Fruit fly (Drosophila melanogaster) whole organism, embryonic: ENCODE data around the gene CG9328.

Experiments used
- B-H1 ChIP-seq: fragments of 200-800 bp; sonication (Bioruptor generic); IDR thresholded peaks from 3 replicates; pipeline ENCODE4 v1.3.6; 2022; ENCODE audit warnings: missing biosample characterization, missing genetic modification characterization
- CG10147 ChIP-seq: fragments of 200-800 bp; sonication (Bioruptor generic); optimal IDR thresholded peaks from 2 replicates; lab custom pipeline; 2019; ENCODE audit warnings: missing biosample characterization, mild to moderate bottlenecking, missing genetic modification characterization, moderate library complexity
- CG10321 ChIP-seq: fragments of 200-800 bp; sonication (Bioruptor generic); IDR thresholded peaks from 2 replicates; pipeline ENCODE4 v1.3.6; 2022; ENCODE audit warnings: missing biosample characterization, missing genetic modification characterization
- CG10462 ChIP-seq: fragments of 200-800 bp; sonication (Bioruptor generic); optimal IDR thresholded peaks from 2 replicates; lab custom pipeline; 2016; ENCODE audit warnings: missing biosample characterization, missing genetic modification characterization
- CG11456 ChIP-seq: fragments of 200-800 bp; sonication (Bioruptor generic); IDR thresholded peaks from 3 replicates; pipeline ENCODE4 v1.3.6; 2022; ENCODE audit warnings: missing biosample characterization, missing genetic modification characterization
- CG12071 ChIP-seq: fragments of 200-800 bp; sonication (Bioruptor generic); optimal IDR thresholded peaks from 3 replicates; lab custom pipeline; 2018; ENCODE audit warnings: missing biosample characterization, mild to moderate bottlenecking, missing genetic modification characterization
- CG12391 ChIP-seq: fragments of 200-800 bp; sonication (Bioruptor generic); optimal IDR thresholded peaks from 3 replicates; lab custom pipeline; 2018; ENCODE audit warnings: missing biosample characterization, mild to moderate bottlenecking, missing genetic modification characterization, moderate library complexity
- CG12659 ChIP-seq: fragments of 200-800 bp; sonication (Bioruptor generic); optimal IDR thresholded peaks from 3 replicates; lab custom pipeline; 2017; ENCODE audit warnings: mild to moderate bottlenecking, missing biosample characterization, missing genetic modification reagents, missing genetic modification characterization
- CG13424 ChIP-seq: fragments of 200-800 bp; sonication (Bioruptor generic); optimal IDR thresholded peaks from 2 replicates; lab custom pipeline; 2019; ENCODE audit warnings: missing biosample characterization, mild to moderate bottlenecking, missing genetic modification characterization, moderate library complexity
- CG13894 ChIP-seq: fragments of 200-800 bp; sonication (Bioruptor generic); optimal IDR thresholded peaks from 3 replicates; lab custom pipeline; 2018; ENCODE audit warnings: missing biosample characterization, mild to moderate bottlenecking, missing genetic modification characterization, moderate library complexity
- CG14965 ChIP-seq: fragments of 200-800 bp; sonication (Bioruptor generic); optimal IDR thresholded peaks from 2 replicates; lab custom pipeline; 2016; ENCODE audit warnings: missing biosample characterization, missing genetic modification characterization, borderline replicate concordance
- CG15011 ChIP-seq: fragments of 200-800 bp; sonication (Bioruptor generic); optimal IDR thresholded peaks from 3 replicates; lab custom pipeline; 2018; ENCODE audit warnings: missing biosample characterization, mild to moderate bottlenecking, missing genetic modification characterization
- CG15696 ChIP-seq: fragments of 200-800 bp; sonication (Bioruptor generic); optimal IDR thresholded peaks from 2 replicates; lab custom pipeline; 2019; ENCODE audit warnings: missing biosample characterization, mild to moderate bottlenecking, missing genetic modification characterization, moderate library complexity
- CG1603 ChIP-seq: fragments of 200-800 bp; sonication (Bioruptor generic); optimal IDR thresholded peaks from 2 replicates; lab custom pipeline; 2019; ENCODE audit warnings: missing biosample characterization, mild to moderate bottlenecking, missing genetic modification characterization, moderate library complexity
- CG1832 ChIP-seq: fragments of 200-800 bp; sonication (Bioruptor generic); optimal IDR thresholded peaks from 2 replicates; lab custom pipeline; 2017; ENCODE audit warnings: missing biosample characterization, mild to moderate bottlenecking, missing genetic modification characterization, inconsistent platforms
- CG18476 ChIP-seq: fragments of 200-800 bp; sonication (Bioruptor generic); optimal IDR thresholded peaks from 2 replicates; lab custom pipeline; 2016; ENCODE audit warnings: missing biosample characterization, mild to moderate bottlenecking, missing genetic modification characterization
- CG2120 ChIP-seq: fragments of 200-800 bp; sonication (Bioruptor generic); optimal IDR thresholded peaks from 3 replicates; lab custom pipeline; 2016; ENCODE audit warnings: missing biosample characterization, missing genetic modification characterization
- CG31224 ChIP-seq: fragments of 200-800 bp; sonication (Bioruptor generic); IDR thresholded peaks from 2 replicates; pipeline ENCODE4 v1.3.6; 2022; ENCODE audit warnings: missing biosample characterization, missing genetic modification characterization
- CG34376 ChIP-seq: fragments of 200-800 bp; sonication (Bioruptor generic); optimal IDR thresholded peaks from 2 replicates; lab custom pipeline; 2018; ENCODE audit warnings: missing biosample characterization, mild to moderate bottlenecking, missing genetic modification characterization
- CG34422 ChIP-seq: fragments of 200-800 bp; sonication (Bioruptor generic); IDR thresholded peaks from 3 replicates; pipeline ENCODE4 v1.3.6; 2022; ENCODE audit warnings: missing biosample characterization, missing genetic modification characterization
- CG4730 ChIP-seq: fragments of 200-800 bp; sonication (Bioruptor generic); IDR thresholded peaks from 2 replicates; pipeline ENCODE4 v1.3.6; 2022; ENCODE audit warnings: missing biosample characterization, missing genetic modification characterization
- CG6813 ChIP-seq: fragments of 200-800 bp; sonication (Bioruptor generic); optimal IDR thresholded peaks from 2 replicates; lab custom pipeline; 2017; ENCODE audit warnings: missing biosample characterization, missing genetic modification characterization, mild to moderate bottlenecking, moderate library complexity, missing genetic modification reagents
- CG7357 ChIP-seq: fragments of 200-800 bp; sonication (Bioruptor generic); IDR thresholded peaks from 3 replicates; pipeline ENCODE4 v1.3.6; 2022; ENCODE audit warnings: missing biosample characterization, missing genetic modification characterization
- CG7556 ChIP-seq: fragments of 200-800 bp; sonication (Bioruptor generic); optimal IDR thresholded peaks from 2 replicates; lab custom pipeline; 2017; ENCODE audit warnings: missing biosample characterization, mild to moderate bottlenecking, missing genetic modification characterization
- CG8765 ChIP-seq: fragments of 200-800 bp; sonication (Bioruptor generic); IDR thresholded peaks from 2 replicates; pipeline ENCODE4 v1.3.6; 2022; ENCODE audit warnings: missing biosample characterization, missing genetic modification characterization
- CG8924 ChIP-seq: fragments of 200-800 bp; optimal IDR thresholded peaks from 3 replicates; lab custom pipeline; 2019; ENCODE audit warnings: missing biosample characterization, mild to moderate bottlenecking, missing genetic modification characterization, moderate library complexity
- CG9727 ChIP-seq: fragments of 200-800 bp; sonication (Bioruptor generic); optimal IDR thresholded peaks from 3 replicates; lab custom pipeline; 2017; ENCODE audit warnings: missing biosample characterization, mild to moderate bottlenecking, missing genetic modification characterization
- Ets65A ChIP-seq: fragments of 200-800 bp; sonication (Bioruptor generic); peaks from one replicate; lab custom pipeline; 2016; ENCODE audit warnings: missing biosample characterization, missing genetic modification characterization
- HLH54F ChIP-seq: fragments of 200-800 bp; sonication (Bioruptor generic); optimal IDR thresholded peaks from 3 replicates; lab custom pipeline; 2016; ENCODE audit warnings: missing biosample characterization, missing genetic modification characterization
- Hsf ChIP-seq: fragments of 200-800 bp; sonication (Bioruptor generic); optimal IDR thresholded peaks from 3 replicates; lab custom pipeline; 2016; ENCODE audit warnings: missing biosample characterization, missing genetic modification characterization
- Lpt ChIP-seq: fragments of >200 bp; optimal IDR thresholded peaks from 2 replicates; lab custom pipeline; 2018; ENCODE audit warnings: missing biosample characterization, missing genetic modification characterization
- NC2β ChIP-seq: fragments of 200-800 bp; sonication (Bioruptor generic); optimal IDR thresholded peaks from 2 replicates; lab custom pipeline; 2016; ENCODE audit warnings: missing biosample characterization, missing genetic modification characterization
- Poxn ChIP-seq: fragments of 200-800 bp; sonication (Bioruptor generic); IDR thresholded peaks from 2 replicates; pipeline ENCODE4 v1.3.6; 2022; ENCODE audit warnings: missing biosample characterization, missing genetic modification characterization
- Trl ChIP-seq, 3 experiments: fragments of >200 bp in 2 of 3; fragments of 200-800 bp in 1 of 3; sonication (Bioruptor generic) in 1 of 3; optimal IDR thresholded peaks; 2 replicates in 1 of 3; 3 replicates in 2 of 3; lab custom pipeline; 2016 to 2017; ENCODE audit warnings: missing biosample characterization in 1 of 3, missing genetic modification characterization in 1 of 3
- amos ChIP-seq: fragments of 200-800 bp; sonication (Bioruptor generic); IDR thresholded peaks from 2 replicates; pipeline ENCODE4 v1.3.6; 2022; ENCODE audit warnings: missing biosample characterization, missing genetic modification characterization; ENCODE audit not compliant: partially characterized antibody
- ato ChIP-seq: fragments of 200-800 bp; sonication (Bioruptor generic); IDR thresholded peaks from 2 replicates; pipeline ENCODE4 v1.3.6; 2022; ENCODE audit warnings: missing biosample characterization, missing genetic modification characterization; ENCODE audit not compliant: partially characterized antibody
- bbx ChIP-seq: fragments of 200-800 bp; sonication (Bioruptor generic); IDR thresholded peaks from 2 replicates; pipeline ENCODE4 v1.3.6; 2022; ENCODE audit warnings: missing biosample characterization, missing genetic modification characterization; ENCODE audit not compliant: partially characterized antibody
- btn ChIP-seq: fragments of 200-800 bp; sonication (Bioruptor generic); optimal IDR thresholded peaks from 2 replicates; lab custom pipeline; 2016; ENCODE audit warnings: missing biosample characterization, missing genetic modification characterization
- chinmo ChIP-seq: fragments of 200-800 bp; sonication (Bioruptor generic); IDR thresholded peaks from 4 replicates; pipeline ENCODE4 v1.3.6; 2022; ENCODE audit warnings: missing biosample characterization, missing genetic modification characterization; ENCODE audit not compliant: partially characterized antibody
- crol ChIP-seq: fragments of 200-800 bp; sonication (Bioruptor generic); IDR thresholded peaks from 2 replicates; pipeline ENCODE4 v1.3.6; 2022; ENCODE audit warnings: missing biosample characterization, missing genetic modification characterization
- dan ChIP-seq: fragments of 200-800 bp; sonication (Bioruptor generic); IDR thresholded peaks from 2 replicates; pipeline ENCODE4 v1.3.6; 2022; ENCODE audit warnings: missing biosample characterization, missing genetic modification characterization
- gro ChIP-seq: fragments of 200-800 bp; sonication (Bioruptor generic); optimal IDR thresholded peaks from 2 replicates; lab custom pipeline; 2016; ENCODE audit warnings: missing biosample characterization, missing genetic modification characterization
- hbn ChIP-seq: fragments of 200-800 bp; sonication (Bioruptor generic); IDR thresholded peaks from 2 replicates; pipeline ENCODE4 v1.3.6; 2022; ENCODE audit warnings: missing biosample characterization, missing genetic modification characterization; ENCODE audit not compliant: partially characterized antibody
- mld ChIP-seq: fragments of 200-800 bp; sonication (Bioruptor generic); IDR thresholded peaks from 3 replicates; pipeline ENCODE4 v1.3.6; 2022; ENCODE audit warnings: missing biosample characterization, missing genetic modification characterization; ENCODE audit not compliant: partially characterized antibody
- scrt ChIP-seq: fragments of 200-800 bp; sonication (Bioruptor generic); optimal IDR thresholded peaks from 2 replicates; lab custom pipeline; 2018; ENCODE audit warnings: missing biosample characterization, mild to moderate bottlenecking, missing genetic modification characterization, moderate library complexity
- sr ChIP-seq: fragments of 200-800 bp; sonication (Bioruptor generic); IDR thresholded peaks from 3 replicates; pipeline ENCODE4 v1.3.6; 2022; ENCODE audit warnings: missing biosample characterization, missing genetic modification characterization
- toy ChIP-seq: fragments of 200-800 bp; sonication (Bioruptor generic); IDR thresholded peaks from 2 replicates; pipeline ENCODE4 v1.3.6; 2022; ENCODE audit warnings: missing biosample characterization, missing genetic modification characterization
- unpg ChIP-seq: fragments of 200-800 bp; sonication (Bioruptor generic); optimal IDR thresholded peaks from 3 replicates; lab custom pipeline; 2018; ENCODE audit warnings: missing biosample characterization, mild to moderate bottlenecking, missing genetic modification characterization, moderate library complexity
- yki ChIP-seq: fragments of >200 bp; optimal IDR thresholded peaks from 3 replicates; lab custom pipeline; 2018

The CG9328 gene

dm6 chr2L:20808510-20809195 is 11.1 kb downstream of the CG9328 start (continued):
- TF ChIP-seq Hsf (GFP tag; lab: Kevin White, UChicago) = no peak
- TF ChIP-seq ato = no peak
- peak in 1 of 2 experiments; percentile 1 for TF ChIP-seq Trl (optimal IDR thresholded peaks at IDR 0.05; lab: Kevin White, UChicago)
- no peak for TF ChIP-seq Trl (GFP tag; optimal IDR thresholded peaks at IDR 0.05; lab: Kevin White, UChicago)
- peak; percentile 95 for TF ChIP-seq CG31224 (GFP tag; lab: Robert Waterston, UW)
- TF ChIP-seq CG9727 (GFP tag; lab: Kevin White, UChicago) = no peak
- TF ChIP-seq unpg (GFP tag; lab: Kevin White, UChicago) = no peak
- TF ChIP-seq mld = 0 out of 3 replicates have a peak, but pooled peaks have one; percentile 17
- 0 out of 2 replicates have a peak, but pooled peaks have one; percentile 6 for TF ChIP-seq CG10321 (GFP tag; lab: Robert Waterston, UW)
- TF ChIP-seq Lpt = no peak
- TF ChIP-seq CG7357 (GFP tag; lab: Robert Waterston, UW) = no peak
- TF ChIP-seq dan (GFP tag; lab: Robert Waterston, UW) = no peak
- TF ChIP-seq CG7556 (GFP tag; lab: Kevin White, UChicago) = peak; percentile 74
- no peak for TF ChIP-seq yki (lab: Kevin White, UChicago)
- TF ChIP-seq CG4730 (GFP tag; lab: Robert Waterston, UW) = no peak
- TF ChIP-seq CG14965 (GFP tag; lab: Kevin White, UChicago) = no peak
- no peak for TF ChIP-seq HLH54F (GFP tag; lab: Kevin White, UChicago)
- no peak for TF ChIP-seq CG10147
- TF ChIP-seq hbn (GFP tag; lab: Robert Waterston, UW) = no peak
- TF ChIP-seq chinmo (GFP tag; lab: Robert Waterston, UW) = 0 out of 4 replicates have a peak, but pooled peaks have one; percentile 26
- TF ChIP-seq CG12071 (GFP tag; lab: Kevin White, UChicago) = no peak
- no peak for TF ChIP-seq CG6813 (GFP tag; lab: Kevin White, UChicago)
- no peak for TF ChIP-seq NC2β (GFP tag; lab: Kevin White, UChicago)
- TF ChIP-seq CG1603 (tag; lab: Kevin White, UChicago) = no peak
- no peak for TF ChIP-seq CG12659 (GFP tag; lab: Kevin White, UChicago)
- TF ChIP-seq CG15696 (tag; lab: Kevin White, UChicago) = no peak
- no peak for TF ChIP-seq CG10462 (GFP tag; lab: Kevin White, UChicago)
- no peak for TF ChIP-seq CG12391
- no peak for TF ChIP-seq CG8924 (tag; lab: Kevin White, UChicago)
- no peak for TF ChIP-seq sr (GFP tag; lab: Robert Waterston, UW)
- TF ChIP-seq gro (GFP tag; lab: Kevin White, UChicago) = no peak
- TF ChIP-seq B-H1 (GFP tag; lab: Robert Waterston, UW) = peak; percentile 2; the same call in 1 of the 3 replicates
- no peak for TF ChIP-seq CG11456 (GFP tag; lab: Robert Waterston, UW)
- TF ChIP-seq CG13424 (tag; lab: Kevin White, UChicago) = no peak
- no peak for TF ChIP-seq CG34376 (GFP tag; lab: Kevin White, UChicago)
- TF ChIP-seq Ets65A (GFP tag; lab: Kevin White, UChicago) = peak; percentile 37
- no peak for TF ChIP-seq CG2120 (GFP tag; lab: Kevin White, UChicago)
- TF ChIP-seq btn (GFP tag; lab: Kevin White, UChicago) = no peak
- TF ChIP-seq CG8765 (GFP tag; lab: Robert Waterston, UW) = no peak
- TF ChIP-seq amos (GFP tag; lab: Robert Waterston, UW) = no peak
- TF ChIP-seq CG13894 (tag; lab: Kevin White, UChicago) = peak; percentile 94
- TF ChIP-seq CG15011 (GFP tag; lab: Kevin White, UChicago) = no peak
- 0 out of 2 replicates have a peak, but pooled peaks have one; percentile 8 for TF ChIP-seq bbx (GFP tag; lab: Robert Waterston, UW)
- no peak for TF ChIP-seq Poxn (GFP tag; lab: Robert Waterston, UW)
- no peak for TF ChIP-seq CG18476 (GFP tag; lab: Kevin White, UChicago)
- TF ChIP-seq CG1832 (GFP tag; lab: Kevin White, UChicago) = peak; percentile 38
- peak; percentile 14; the same call in 1 of the 2 replicates for TF ChIP-seq crol (GFP tag; lab: Robert Waterston, UW)
- TF ChIP-seq CG34422 (GFP tag; lab: Robert Waterston, UW) = 0 out of 3 replicates have a peak, but pooled peaks have one; percentile 22
- peak; percentile 96 for TF ChIP-seq scrt (GFP tag; lab: Kevin White, UChicago)
- TF ChIP-seq toy (GFP tag; lab: Robert Waterston, UW) = no peak
